Fruit fly (Drosophila melanogaster) whole organism, embryonic: ENCODE measurements around the gene betaTub65B.

ENCODE experiments used
- CG15696 ChIP-seq: fragments of 200-800 bp; sonication (Bioruptor generic); optimal IDR thresholded peaks from 2 replicates; lab custom pipeline; 2019; ENCODE audit warnings: missing biosample characterization, mild to moderate bottlenecking, missing genetic modification characterization, moderate library complexity
- CG17186 ChIP-seq: fragments of 200-800 bp; sonication (Bioruptor generic); optimal IDR thresholded peaks from 3 replicates; lab custom pipeline; 2017; ENCODE audit warnings: missing biosample characterization, missing genetic modification reagents, missing genetic modification characterization
- CG4282 ChIP-seq: fragments of 200-800 bp; sonication (Bioruptor generic); optimal IDR thresholded peaks from 2 replicates; lab custom pipeline; 2016; ENCODE audit warnings: missing biosample characterization, missing genetic modification characterization
- CG7839 ChIP-seq: fragments of 200-800 bp; sonication (Bioruptor generic); optimal IDR thresholded peaks from 3 replicates; lab custom pipeline; 2018; ENCODE audit warnings: missing biosample characterization, mild to moderate bottlenecking, missing genetic modification characterization, moderate library complexity
- CG9215 ChIP-seq: fragments of 200-800 bp; sonication (Bioruptor generic); IDR thresholded peaks from 2 replicates; pipeline ENCODE4 v1.3.6; 2022; ENCODE audit warnings: missing biosample characterization, missing genetic modification characterization
- HLHmδ ChIP-seq: fragments of 200-800 bp; sonication (Bioruptor generic); optimal IDR thresholded peaks from 2 replicates; lab custom pipeline; 2018; ENCODE audit warnings: missing biosample characterization, mild to moderate bottlenecking, missing genetic modification characterization, moderate library complexity
- Myb ChIP-seq: fragments of 200-800 bp; sonication (Bioruptor generic); optimal IDR thresholded peaks from 2 replicates; lab custom pipeline; 2016; ENCODE audit warnings: missing biosample characterization, missing genetic modification characterization
- NfI ChIP-seq: fragments of 200-800 bp; sonication (Bioruptor generic); optimal IDR thresholded peaks from 3 replicates; lab custom pipeline; 2018; ENCODE audit warnings: missing biosample characterization, mild to moderate bottlenecking, missing genetic modification characterization, moderate library complexity
- Side ChIP-seq: fragments of 200-800 bp; sonication (Bioruptor generic); optimal IDR thresholded peaks from 2 replicates; lab custom pipeline; 2016; ENCODE audit warnings: missing biosample characterization, missing genetic modification characterization
- Sry-β ChIP-seq: fragments of 200-800 bp; sonication (Bioruptor generic); optimal IDR thresholded peaks from 2 replicates; lab custom pipeline; 2018; ENCODE audit warnings: missing biosample characterization, mild to moderate bottlenecking, missing genetic modification characterization, moderate library complexity
- h ChIP-seq: fragments of >200 bp; optimal IDR thresholded peaks from 2 replicates; lab custom pipeline; 2017
- repo ChIP-seq: fragments of 200-800 bp; sonication (Bioruptor generic); optimal IDR thresholded peaks from 2 replicates; lab custom pipeline; 2016; ENCODE audit warnings: missing biosample characterization, missing genetic modification characterization
- schlank ChIP-seq: fragments of 200-800 bp; sonication (Bioruptor generic); optimal IDR thresholded peaks from 2 replicates; lab custom pipeline; 2018; ENCODE audit warnings: missing biosample characterization, mild to moderate bottlenecking, missing genetic modification characterization
- trem ChIP-seq: fragments of 200-800 bp; optimal IDR thresholded peaks from 3 replicates; lab custom pipeline; 2019; ENCODE audit warnings: missing biosample characterization, mild to moderate bottlenecking, missing genetic modification characterization, moderate library complexity

DNA sequence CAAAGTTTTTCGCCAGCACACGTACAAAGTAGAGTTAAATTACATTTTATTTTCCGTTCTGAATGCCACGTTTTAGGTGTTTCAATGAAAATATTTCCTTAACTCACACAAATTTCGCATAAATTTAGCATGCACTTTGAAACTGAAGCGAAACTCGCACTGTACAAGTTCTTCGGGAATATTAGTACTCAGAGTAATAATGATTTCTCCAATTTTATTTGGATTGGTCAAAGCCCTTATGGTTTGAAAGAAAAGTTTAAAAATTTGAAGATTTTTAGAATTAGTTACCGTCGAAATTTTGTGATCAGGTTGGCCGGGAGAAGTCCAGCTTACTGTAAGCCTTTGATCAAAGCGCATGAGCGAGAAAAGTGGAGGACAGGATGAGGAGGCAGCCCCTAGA, at the start of gene betaTub65B:
- TF ChIP-seq CG9215 (GFP tag; lab: Robert Waterston, UW) (no peak), CG17186 (GFP tag; lab: Kevin White, UChicago) (no peak), Myb (GFP tag; lab: Kevin White, UChicago) (no peak), CG4282 (GFP tag; lab: Kevin White, UChicago) (no peak), Side (GFP tag; lab: Kevin White, UChicago) (no peak), CG15696 (tag; lab: Kevin White, UChicago) (no peak), Sry-β (GFP tag; lab: Kevin White, UChicago) (no peak), CG7839 (no peak), trem (tag; lab: Kevin White, UChicago) (no peak), h (lab: Kevin White, UChicago) (no peak), repo (no peak), NfI (GFP tag; lab: Kevin White, UChicago) (no peak), schlank (tag; lab: Kevin White, UChicago) (no peak), HLHmδ (GFP tag; lab: Kevin White, UChicago) (no peak)
